Worm (Caenorhabditis elegans): ENCODE data around the gene catp-7.

The catp-7 gene

DNA sequence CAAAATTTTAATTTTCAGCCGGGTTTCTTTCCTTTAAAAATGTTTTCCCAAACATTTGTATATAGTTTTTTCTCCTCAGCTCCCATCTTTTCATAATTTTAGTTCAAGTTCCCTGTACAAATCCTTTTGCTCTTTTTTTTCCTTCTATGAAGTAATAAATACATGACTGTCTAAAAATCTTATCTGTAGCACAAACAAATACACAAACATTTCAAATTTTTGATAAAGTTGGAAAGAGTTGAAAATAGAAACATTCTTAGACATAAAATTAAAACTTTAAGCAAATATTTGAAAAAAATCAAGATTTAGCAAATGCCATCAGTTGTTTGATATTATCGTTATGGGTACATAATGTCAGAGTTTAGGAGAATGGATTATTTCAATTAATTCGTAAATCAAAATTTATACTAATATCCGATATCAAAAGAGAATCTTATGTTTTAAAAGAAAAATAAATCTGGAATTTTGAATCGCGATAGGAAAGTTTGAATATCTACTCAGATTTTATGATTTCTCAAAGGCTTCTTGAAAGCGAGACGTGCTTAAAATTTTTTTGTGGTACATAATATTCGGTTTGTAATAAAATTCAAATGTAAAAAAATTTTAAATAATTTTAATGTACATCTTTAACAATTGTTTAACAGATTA lies 47.6 kb upstream of the catp-7 start (continued):
- TF ChIP-seq R02D3.7 (tag; optimal IDR thresholded peaks at IDR 0.05) = no peak
- no peak for TF ChIP-seq dmd-9 (GFP tag; IDR thresholded peaks at IDR 0.05)
- TF ChIP-seq spr-1 (tag; optimal IDR thresholded peaks at IDR 0.05) = no peak
- no peak for TF ChIP-seq nhr-28 (tag; optimal IDR thresholded peaks at IDR 0.05)
- no peak for TF ChIP-seq dmd-6 (GFP tag; IDR thresholded peaks at IDR 0.05)
- TF ChIP-seq nhr-102 (tag; optimal IDR thresholded peaks at IDR 0.05) = no peak
- TF ChIP-seq ama-1 (optimal IDR thresholded peaks at IDR 0.05) = no peak
- TF ChIP-seq lin-39 (tag; optimal IDR thresholded peaks at IDR 0.05) = no peak
- TF ChIP-seq mxl-2 (GFP tag; conservative IDR thresholded peaks at IDR 0.05) = no peak
- TF ChIP-seq nhr-41 (GFP tag; IDR thresholded peaks at IDR 0.05) = no peak
- TF ChIP-seq Y75B8A.6 (GFP tag; IDR thresholded peaks at IDR 0.05) = 0 out of 2 replicates have a peak, but pooled peaks have one; percentile 5
- no peak for TF ChIP-seq ceh-28 (tag; optimal IDR thresholded peaks at IDR 0.05)
- TF ChIP-seq zfp-3 (GFP tag; conservative IDR thresholded peaks at IDR 0.05) = 0 out of 2 replicates have a peak, but pooled peaks have one; percentile 16
- TF ChIP-seq nhr-6 (tag; optimal IDR thresholded peaks at IDR 0.05) = no peak
- no peak for TF ChIP-seq Y5F2A.4 (GFP tag; optimal IDR thresholded peaks at IDR 0.05)
- TF ChIP-seq D1046.2 (GFP tag; IDR thresholded peaks at IDR 0.05) = no peak
- TF ChIP-seq fkh-10 (GFP tag; optimal IDR thresholded peaks at IDR 0.05) = no peak
- TF ChIP-seq hmg-1.1 (GFP tag; IDR thresholded peaks at IDR 0.05) = no peak
- no peak for TF ChIP-seq ZK546.5 (tag; optimal IDR thresholded peaks at IDR 0.05)
- TF ChIP-seq ceh-62 (tag; optimal IDR thresholded peaks at IDR 0.05) = no peak
- TF ChIP-seq ztf-7 (tag; optimal IDR thresholded peaks at IDR 0.05) = no peak
- peak; percentile 89 for TF ChIP-seq aha-1 (tag)
- no peak for TF ChIP-seq F26F4.8 (GFP tag; conservative IDR thresholded peaks at IDR 0.05)
- no peak for TF ChIP-seq egl-43 (GFP tag; IDR thresholded peaks at IDR 0.05)
- no peak for TF ChIP-seq mdl-1 (tag; optimal IDR thresholded peaks at IDR 0.05)
- peak in 1 of 2 experiments; percentile 38 for TF ChIP-seq daf-16 (GFP tag; optimal IDR thresholded peaks at IDR 0.05)
- peak; percentile 50 for TF ChIP-seq daf-16 (tag; optimal IDR thresholded peaks at IDR 0.05)
- TF ChIP-seq snpc-1.2 (GFP tag; IDR thresholded peaks at IDR 0.05) = no peak
- no peak for TF ChIP-seq zfp-2 (tag; optimal IDR thresholded peaks at IDR 0.05)
- no peak for TF ChIP-seq daf-19 (GFP tag; conservative IDR thresholded peaks at IDR 0.05)
- TF ChIP-seq dve-1 (tag; optimal IDR thresholded peaks at IDR 0.05; ENCODE audit: insufficient read depth) = peak; percentile 24
- TF ChIP-seq hlh-11 (tag; optimal IDR thresholded peaks at IDR 0.05) = no peak
- no peak for TF ChIP-seq nhr-25 (tag; optimal IDR thresholded peaks at IDR 0.05; ENCODE audit: borderline replicate concordance, insufficient read depth)
- peak; percentile 4 for TF ChIP-seq T20F7.1 (GFP tag; optimal IDR thresholded peaks at IDR 0.05)
- TF ChIP-seq nhr-237 (tag; optimal IDR thresholded peaks at IDR 0.05) = no peak
- TF ChIP-seq nhr-42 (GFP tag; IDR thresholded peaks at IDR 0.05) = no peak
- peak; percentile 9; the same call in 1 of the 2 replicates for TF ChIP-seq tra-1 (GFP tag; IDR thresholded peaks at IDR 0.05)
- TF ChIP-seq ctbp-1 (GFP tag; IDR thresholded peaks at IDR 0.05) = no peak
- TF ChIP-seq F49E8.2 (tag; optimal IDR thresholded peaks at IDR 0.05; ENCODE audit: borderline replicate concordance) = no peak
- TF ChIP-seq rbr-2 (tag; optimal IDR thresholded peaks at IDR 0.05) = no peak
- no peak for TF ChIP-seq lin-38 (GFP tag; IDR thresholded peaks at IDR 0.05)
- TF ChIP-seq lin-29 (GFP tag; IDR thresholded peaks at IDR 0.05) = no peak
- TF ChIP-seq T26A8.4 (GFP tag; IDR thresholded peaks at IDR 0.05) = peak; percentile 34; the same call in 1 of the 2 replicates
- no peak for TF ChIP-seq nhr-48 (tag; optimal IDR thresholded peaks at IDR 0.05)
- TF ChIP-seq ces-1 (GFP tag; optimal IDR thresholded peaks at IDR 0.05) = no peak
- TF ChIP-seq spr-3 (GFP tag; optimal IDR thresholded peaks at IDR 0.05) = no peak
- TF ChIP-seq pqm-1 (tag; optimal IDR thresholded peaks at IDR 0.05) = no peak
- peak in 1 of 2 experiments; percentile 20 for TF ChIP-seq lsy-2 (tag; optimal IDR thresholded peaks at IDR 0.05)
- TF ChIP-seq ceh-32 (tag; optimal IDR thresholded peaks at IDR 0.05; ENCODE audit: poor library complexity) = no peak
- 0 out of 2 replicates have a peak, but pooled peaks have one; percentile 14 for TF ChIP-seq Y105C5A.15 (GFP tag; IDR thresholded peaks at IDR 0.05)
- TF ChIP-seq sdz-12 (GFP tag; optimal IDR thresholded peaks at IDR 0.05) = no peak
